Worm (Caenorhabditis elegans) whole organism, late embryonic: ENCODE data around the gene col-169.

Experiments
- K09A11.1 ChIP-seq: sonication (generic microtip); optimal IDR thresholded peaks from 2 replicates; lab custom pipeline; 2017; ENCODE audit warnings: antibody characterized with exemption, mild to moderate bottlenecking, missing genetic modification characterization, missing compliant biosample characterization; ENCODE audit not compliant: insufficient read depth
- dmd-4 ChIP-seq: sonication (generic microtip); optimal IDR thresholded peaks from 2 replicates; lab custom pipeline; 2016; ENCODE audit warnings: borderline replicate concordance, missing genetic modification characterization, missing compliant biosample characterization
- dve-1 ChIP-seq: sonication (generic microtip); optimal IDR thresholded peaks from 2 replicates; lab custom pipeline; 2017; ENCODE audit warnings: antibody characterized with exemption, mild to moderate bottlenecking, missing genetic modification characterization, missing compliant biosample characterization
- fkh-10 ChIP-seq: fragments of 150-350 bp; optimal IDR thresholded peaks from 2 replicates; lab custom pipeline; 2014; ENCODE audit warnings: missing biosample characterization, missing genetic modification reagents, missing genetic modification characterization
- nfya-1 ChIP-seq: sonication (generic microtip); optimal IDR thresholded peaks from 2 replicates; lab custom pipeline; 2017; ENCODE audit warnings: missing genetic modification characterization, mild to moderate bottlenecking, missing compliant biosample characterization, antibody characterized with exemption, moderate library complexity
- npax-4 ChIP-seq: sonication (generic microtip); optimal IDR thresholded peaks from 2 replicates; lab custom pipeline; 2016; ENCODE audit warnings: missing genetic modification characterization, missing compliant biosample characterization
- pha-4 ChIP-seq: fragments of 150-350 bp; optimal IDR thresholded peaks from 2 replicates; lab custom pipeline; 2018; ENCODE audit warnings: missing biosample characterization, missing genetic modification reagents, missing genetic modification characterization
- pqm-1 ChIP-seq: sonication (generic microtip); optimal IDR thresholded peaks from 2 replicates; lab custom pipeline; 2016; ENCODE audit warnings: missing genetic modification characterization, missing compliant biosample characterization
- tbx-2 ChIP-seq: sonication (generic microtip); optimal IDR thresholded peaks from 2 replicates; lab custom pipeline; 2016; ENCODE audit warnings: missing genetic modification characterization, missing compliant biosample characterization

DNA sequence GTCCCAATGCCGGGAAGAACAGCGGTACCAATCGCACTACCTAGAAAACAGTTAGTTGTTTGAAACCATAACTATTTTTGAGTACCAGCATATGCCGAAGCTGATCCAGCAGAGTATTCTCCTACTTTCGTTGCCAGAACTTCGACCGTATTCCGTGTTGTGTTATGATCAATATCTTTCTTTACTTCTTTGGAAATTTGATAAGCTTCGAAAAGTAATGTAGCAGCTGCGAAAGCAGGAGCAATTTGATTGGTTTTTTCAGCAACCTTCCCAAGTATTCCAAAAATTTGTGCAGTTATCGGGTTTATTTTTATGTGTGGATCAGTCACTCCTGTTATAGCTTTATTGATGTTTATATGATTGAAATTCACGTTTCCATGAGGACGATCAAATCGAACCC is 31.1 kb downstream of the col-169 start:
- no peak for TF ChIP-seq K09A11.1 (tag; lab: Kevin White, UChicago)
- no peak for TF ChIP-seq pha-4 (tag; lab: Kevin White, UChicago)
- no peak for TF ChIP-seq tbx-2 (tag; lab: Kevin White, UChicago)
- no peak for TF ChIP-seq fkh-10
- TF ChIP-seq dmd-4, result no peak
- no peak for TF ChIP-seq npax-4 (tag; lab: Kevin White, UChicago)
- TF ChIP-seq nfya-1 (tag; lab: Kevin White, UChicago), result no peak
- TF ChIP-seq pqm-1 (tag; lab: Kevin White, UChicago), result no peak
- no peak for TF ChIP-seq dve-1 (tag; lab: Kevin White, UChicago)
